Worm (Caenorhabditis elegans): ENCODE data around the gene dcn-1.
A peak's percentile ranks its signal among the peaks of the same experiment; 100 is the strongest.

dcn-1 gene

ce11 chrIII:4362332-4362731, 48.6 kb downstream of the dcn-1 start (continued):
- TF ChIP-seq mcd-1 (GFP tag; IDR thresholded peaks at IDR 0.05) (peak; percentile 18; the same call in 1 of the 2 replicates), F57C9.4 (tag; optimal IDR thresholded peaks at IDR 0.05) (no peak), ama-1 (optimal IDR thresholded peaks at IDR 0.05) (no peak), ama-1 (GFP tag; optimal IDR thresholded peaks at IDR 0.05) (peak; percentile 12 to 49), Y79H2A.3 (GFP tag; conservative IDR thresholded peaks at IDR 0.05) (no peak), somi-1 (GFP tag; optimal IDR thresholded peaks at IDR 0.05) (no peak), mes-4 (tag; optimal IDR thresholded peaks at IDR 0.05) (no peak), ztf-26 (tag; optimal IDR thresholded peaks at IDR 0.05) (no peak), C06A6.2 (GFP tag; conservative IDR thresholded peaks at IDR 0.05) (no peak), nhr-90 (tag; optimal IDR thresholded peaks at IDR 0.05) (peak; percentile 54), snpc-4 (GFP tag; optimal IDR thresholded peaks at IDR 0.05) (no peak), snpc-4 (tag; optimal IDR thresholded peaks at IDR 0.05) (peak in 2 of 4 experiments; percentile 18 to 60), rec-8 (tag; optimal IDR thresholded peaks at IDR 0.05) (no peak), him-1 (tag; optimal IDR thresholded peaks at IDR 0.05) (peak; percentile 73), let-607 (tag; optimal IDR thresholded peaks at IDR 0.05) (no peak), Y53G8AR.9 (GFP tag; conservative IDR thresholded peaks at IDR 0.05) (no peak), B0261.1 (tag; optimal IDR thresholded peaks at IDR 0.05) (peak; percentile 67), nhr-27 (tag; optimal IDR thresholded peaks at IDR 0.05) (no peak), cebp-1 (GFP tag; IDR thresholded peaks at IDR 0.05) (no peak), cebp-1 (tag; optimal IDR thresholded peaks at IDR 0.05) (no peak), lag-1 (GFP tag; IDR thresholded peaks at IDR 0.05) (no peak), efl-1 (GFP tag; optimal IDR thresholded peaks at IDR 0.05) (no peak), tbp1 (GFP tag; optimal IDR thresholded peaks at IDR 0.05) (peak; percentile 90), F22D6.2 (tag; optimal IDR thresholded peaks at IDR 0.05) (no peak), pha-4 (tag; optimal IDR thresholded peaks at IDR 0.05) (no peak), ztf-18 (tag; optimal IDR thresholded peaks at IDR 0.05) (peak; percentile 22), hmg-1.2 (GFP tag; IDR thresholded peaks at IDR 0.05) (peak; percentile 30; the same call in 1 of the 2 replicates), attf-3 (GFP tag; conservative IDR thresholded peaks at IDR 0.05) (no peak), T07F8.4 (tag; optimal IDR thresholded peaks at IDR 0.05) (peak; percentile 8), madf-6 (GFP tag; IDR thresholded peaks at IDR 0.05) (0 out of 2 replicates have a peak, but pooled peaks have one; percentile 18), snpc-1.3 (tag; optimal IDR thresholded peaks at IDR 0.05; ENCODE audit: insufficient read depth) (no peak), ceh-100 (GFP tag; IDR thresholded peaks at IDR 0.05) (no peak), let-526 (GFP tag; IDR thresholded peaks at IDR 0.05) (no peak), tbx-9 (tag; optimal IDR thresholded peaks at IDR 0.05; ENCODE audit: borderline replicate concordance) (no peak), pbrm-1 (GFP tag; IDR thresholded peaks at IDR 0.05) (no peak), ztf-6 (GFP tag; IDR thresholded peaks at IDR 0.05) (0 out of 2 replicates have a peak, but pooled peaks have one; percentile 29), ceh-58 (GFP tag; IDR thresholded peaks at IDR 0.05) (no peak), egl-44 (GFP tag; IDR thresholded peaks at IDR 0.05) (0 out of 2 replicates have a peak, but pooled peaks have one; percentile 35), nhr-80 (tag; optimal IDR thresholded peaks at IDR 0.05) (peak; percentile 4)

ce11 chrIII:4364974-4365373, 51.3 kb downstream of the dcn-1 start, which contains the start of gene ckb-1:
Gene ckb-1 (plus strand): TSS chrIII:4365274.
- TF ChIP-seq mcd-1 (GFP tag; IDR thresholded peaks at IDR 0.05) (no peak), F39B2.1 (GFP tag; IDR thresholded peaks at IDR 0.05) (no peak), tbp1 (GFP tag; optimal IDR thresholded peaks at IDR 0.05) (no peak), let-526 (GFP tag; IDR thresholded peaks at IDR 0.05) (no peak), lag-1 (GFP tag; IDR thresholded peaks at IDR 0.05) (no peak)
